Fruit fly (Drosophila melanogaster) whole organism, embryonic: ENCODE measurements around the gene Tmtc4.

ENCODE experiments used
- Atf3 ChIP-seq: fragments of 200-800 bp; sonication (Bioruptor generic); optimal IDR thresholded peaks from 3 replicates; lab custom pipeline; 2016; ENCODE audit warnings: missing biosample characterization, missing genetic modification characterization
- CG12155 ChIP-seq: fragments of 200-800 bp; sonication (Bioruptor generic); optimal IDR thresholded peaks from 3 replicates; lab custom pipeline; 2016; ENCODE audit warnings: missing biosample characterization, missing genetic modification characterization
- CG12236 ChIP-seq: fragments of 200-800 bp; sonication (Bioruptor generic); optimal IDR thresholded peaks from 2 replicates; lab custom pipeline; 2016; ENCODE audit warnings: missing biosample characterization, missing genetic modification characterization
- CG12391 ChIP-seq: fragments of 200-800 bp; sonication (Bioruptor generic); optimal IDR thresholded peaks from 3 replicates; lab custom pipeline; 2018; ENCODE audit warnings: missing biosample characterization, mild to moderate bottlenecking, missing genetic modification characterization, moderate library complexity
- CG14710 ChIP-seq: fragments of 200-800 bp; sonication (Bioruptor generic); optimal IDR thresholded peaks from 3 replicates; lab custom pipeline; 2019; ENCODE audit warnings: missing biosample characterization, mild to moderate bottlenecking, missing genetic modification characterization, moderate library complexity
- CG14965 ChIP-seq: fragments of 200-800 bp; sonication (Bioruptor generic); optimal IDR thresholded peaks from 2 replicates; lab custom pipeline; 2016; ENCODE audit warnings: missing biosample characterization, missing genetic modification characterization, borderline replicate concordance
- CG15269 ChIP-seq: fragments of 200-800 bp; sonication (Bioruptor generic); optimal IDR thresholded peaks from 2 replicates; lab custom pipeline; 2018; ENCODE audit warnings: missing biosample characterization, mild to moderate bottlenecking, missing genetic modification characterization, moderate library complexity
- CG16863 ChIP-seq: fragments of 200-800 bp; sonication (Bioruptor generic); optimal IDR thresholded peaks from 3 replicates; lab custom pipeline; 2016; ENCODE audit warnings: missing biosample characterization, missing genetic modification characterization
- CG17359 ChIP-seq: fragments of 200-800 bp; sonication (Bioruptor generic); optimal IDR thresholded peaks from 3 replicates; lab custom pipeline; 2018; ENCODE audit warnings: missing biosample characterization, mild to moderate bottlenecking, missing genetic modification characterization, moderate library complexity
- CG18262 ChIP-seq: fragments of 200-800 bp; optimal IDR thresholded peaks from 3 replicates; lab custom pipeline; 2019; ENCODE audit warnings: missing biosample characterization, mild to moderate bottlenecking, missing genetic modification characterization, moderate library complexity
- CG2120 ChIP-seq: fragments of 200-800 bp; sonication (Bioruptor generic); optimal IDR thresholded peaks from 3 replicates; lab custom pipeline; 2016; ENCODE audit warnings: missing biosample characterization, missing genetic modification characterization
- CG2129 ChIP-seq: fragments of 200-800 bp; sonication (Bioruptor generic); IDR thresholded peaks from 2 replicates; pipeline ENCODE4 v1.3.6; 2022; ENCODE audit warnings: missing biosample characterization, missing genetic modification characterization; ENCODE audit not compliant: partially characterized antibody
- CG3407 ChIP-seq: fragments of 200-800 bp; sonication (Bioruptor generic); optimal IDR thresholded peaks from 2 replicates; lab custom pipeline; 2018; ENCODE audit warnings: missing biosample characterization, mild to moderate bottlenecking, missing genetic modification characterization
- CG3847 ChIP-seq: fragments of 200-800 bp; sonication (Bioruptor generic); IDR thresholded peaks from 2 replicates; pipeline ENCODE4 v1.3.6; 2022; ENCODE audit warnings: missing biosample characterization, missing genetic modification characterization
- CG4424 ChIP-seq: fragments of 200-800 bp; sonication (Bioruptor generic); optimal IDR thresholded peaks from 3 replicates; lab custom pipeline; 2016; ENCODE audit warnings: missing biosample characterization, missing genetic modification characterization
- CG4730 ChIP-seq: fragments of 200-800 bp; sonication (Bioruptor generic); IDR thresholded peaks from 2 replicates; pipeline ENCODE4 v1.3.6; 2022; ENCODE audit warnings: missing biosample characterization, missing genetic modification characterization
- CG7963 ChIP-seq: fragments of 200-800 bp; sonication (Bioruptor generic); IDR thresholded peaks from 3 replicates; pipeline ENCODE4 v1.3.6; 2022; ENCODE audit warnings: missing biosample characterization, missing genetic modification characterization; ENCODE audit not compliant: partially characterized antibody
- CG8944 ChIP-seq: fragments of 200-800 bp; sonication (Bioruptor generic); optimal IDR thresholded peaks from 3 replicates; lab custom pipeline; 2016; ENCODE audit warnings: missing biosample characterization, missing genetic modification characterization
- CHES-1-like ChIP-seq: fragments of 200-800 bp; sonication (Bioruptor generic); optimal IDR thresholded peaks from 2 replicates; lab custom pipeline; 2016; ENCODE audit warnings: missing biosample characterization, missing genetic modification characterization
- Chrac-16 ChIP-seq: fragments of 200-800 bp; sonication (Bioruptor generic); optimal IDR thresholded peaks from 3 replicates; lab custom pipeline; 2016; ENCODE audit warnings: missing biosample characterization, missing genetic modification characterization
- Fer1 ChIP-seq: fragments of 200-800 bp; sonication (Bioruptor generic); optimal IDR thresholded peaks from 2 replicates; lab custom pipeline; 2017; ENCODE audit warnings: missing biosample characterization, mild to moderate bottlenecking, missing genetic modification characterization
- HLH4C ChIP-seq: fragments of 200-800 bp; sonication (Bioruptor generic); IDR thresholded peaks from 3 replicates; pipeline ENCODE4 v1.3.6; 2022; ENCODE audit warnings: missing biosample characterization, missing genetic modification characterization; ENCODE audit not compliant: partially characterized antibody
- Hsf ChIP-seq: fragments of 200-800 bp; sonication (Bioruptor generic); optimal IDR thresholded peaks from 3 replicates; lab custom pipeline; 2016; ENCODE audit warnings: missing biosample characterization, missing genetic modification characterization
- MBD-R2 ChIP-seq: fragments of 200-800 bp; sonication (Bioruptor generic); IDR thresholded peaks from 2 replicates; pipeline ENCODE4 v1.3.6; 2022; ENCODE audit warnings: missing biosample characterization, missing genetic modification characterization
- Med ChIP-seq: fragments of 200-800 bp; sonication (Bioruptor generic); peaks from one replicate; lab custom pipeline; 2016; ENCODE audit warnings: missing biosample characterization, missing genetic modification characterization, mild to moderate bottlenecking, inconsistent platforms, moderate library complexity
- Mes4 ChIP-seq: fragments of 200-800 bp; sonication (Bioruptor generic); optimal IDR thresholded peaks from 2 replicates; lab custom pipeline; 2016; ENCODE audit warnings: missing biosample characterization, missing genetic modification characterization
- Optix ChIP-seq: fragments of 200-800 bp; sonication (Bioruptor generic); IDR thresholded peaks from 3 replicates; pipeline ENCODE4 v1.3.6; 2022; ENCODE audit warnings: missing biosample characterization, missing genetic modification characterization
- Ptx1 ChIP-seq: fragments of 200-800 bp; sonication (Bioruptor generic); IDR thresholded peaks from 2 replicates; pipeline ENCODE4 v1.3.6; 2022; ENCODE audit warnings: missing biosample characterization, missing genetic modification characterization
- Ravus ChIP-seq: fragments of 200-800 bp; sonication (Bioruptor generic); IDR thresholded peaks from 2 replicates; pipeline ENCODE4 v1.3.6; 2022; ENCODE audit warnings: missing biosample characterization, missing genetic modification characterization
- Xbp1 ChIP-seq: fragments of 200-800 bp; sonication (Bioruptor generic); optimal IDR thresholded peaks from 3 replicates; lab custom pipeline; 2016; ENCODE audit warnings: missing biosample characterization, mild to moderate bottlenecking, missing genetic modification characterization
- ato ChIP-seq: fragments of 200-800 bp; sonication (Bioruptor generic); IDR thresholded peaks from 2 replicates; pipeline ENCODE4 v1.3.6; 2022; ENCODE audit warnings: missing biosample characterization, missing genetic modification characterization; ENCODE audit not compliant: partially characterized antibody
- bsh ChIP-seq, 2 experiments: fragments of 200-800 bp; sonication (Bioruptor generic); optimal IDR thresholded peaks; 2 replicates each; lab custom pipeline; 2017 to 2018; ENCODE audit warnings: mild to moderate bottlenecking in 2 of 2, missing biosample characterization in 2 of 2, missing genetic modification characterization in 2 of 2, moderate library complexity in 1 of 2
- cato ChIP-seq: fragments of 200-800 bp; sonication (Bioruptor generic); optimal IDR thresholded peaks from 2 replicates; lab custom pipeline; 2016; ENCODE audit warnings: missing biosample characterization, missing genetic modification characterization, borderline replicate concordance
- da ChIP-seq: fragments of 200-800 bp; sonication (Bioruptor generic); optimal IDR thresholded peaks from 2 replicates; lab custom pipeline; 2016; ENCODE audit warnings: missing biosample characterization, missing genetic modification characterization
- disco-r ChIP-seq: fragments of 200-800 bp; sonication (Bioruptor generic); optimal IDR thresholded peaks from 2 replicates; lab custom pipeline; 2016; ENCODE audit warnings: missing biosample characterization, missing genetic modification characterization
- en ChIP-seq: fragments of 200-800 bp; sonication (Bioruptor generic); optimal IDR thresholded peaks from 2 replicates; lab custom pipeline; 2016; ENCODE audit warnings: missing biosample characterization, missing genetic modification characterization
- fd102C ChIP-seq: fragments of 200-800 bp; sonication (Bioruptor generic); optimal IDR thresholded peaks from 2 replicates; lab custom pipeline; 2018; ENCODE audit warnings: missing biosample characterization, mild to moderate bottlenecking, missing genetic modification characterization, moderate library complexity
- gcm ChIP-seq: fragments of 200-800 bp; sonication (Bioruptor generic); optimal IDR thresholded peaks from 2 replicates; lab custom pipeline; 2019; ENCODE audit warnings: missing biosample characterization, mild to moderate bottlenecking, missing genetic modification characterization, moderate library complexity
- ken ChIP-seq: fragments of 200-800 bp; sonication (Bioruptor generic); IDR thresholded peaks from 3 replicates; pipeline ENCODE4 v1.3.6; 2022; ENCODE audit warnings: missing biosample characterization, missing genetic modification characterization
- lilli ChIP-seq: fragments of 200-800 bp; sonication (Bioruptor generic); optimal IDR thresholded peaks from 3 replicates; lab custom pipeline; 2016; ENCODE audit warnings: missing biosample characterization, missing genetic modification characterization
- lov ChIP-seq, 2 experiments: fragments of 200-800 bp in 1 of 2; fragments of >200 bp in 1 of 2; sonication (Bioruptor generic) in 1 of 2; IDR thresholded peaks in 1 of 2; optimal IDR thresholded peaks in 1 of 2; 2 replicates in 1 of 2; 3 replicates in 1 of 2; pipeline versions ENCODE4 v1.3.6 to Lab custom; 2017 to 2022; ENCODE audit warnings: missing biosample characterization in 1 of 2, missing genetic modification characterization in 1 of 2
- nerfin-1 ChIP-seq: fragments of 200-800 bp; sonication (Bioruptor generic); optimal IDR thresholded peaks from 3 replicates; lab custom pipeline; 2019; ENCODE audit warnings: missing biosample characterization, mild to moderate bottlenecking, missing genetic modification characterization, moderate library complexity
- nmo ChIP-seq: fragments of 200-800 bp; sonication (Bioruptor generic); optimal IDR thresholded peaks from 2 replicates; lab custom pipeline; 2018; ENCODE audit warnings: missing biosample characterization, mild to moderate bottlenecking, missing genetic modification characterization, moderate library complexity
- phol ChIP-seq: fragments of 200-800 bp; sonication (Bioruptor generic); optimal IDR thresholded peaks from 3 replicates; lab custom pipeline; 2018; ENCODE audit warnings: missing biosample characterization, mild to moderate bottlenecking, missing genetic modification characterization, moderate library complexity
- ranshi ChIP-seq: fragments of 200-800 bp; sonication (Bioruptor generic); IDR thresholded peaks from 2 replicates; pipeline ENCODE4 v1.3.6; 2022; ENCODE audit warnings: missing biosample characterization, missing genetic modification characterization
- sna ChIP-seq: fragments of 200-800 bp; sonication (Bioruptor generic); IDR thresholded peaks from 2 replicates; pipeline ENCODE4 v1.3.6; 2022; ENCODE audit warnings: missing biosample characterization, missing genetic modification characterization; ENCODE audit not compliant: partially characterized antibody
- stwl ChIP-seq: fragments of 200-800 bp; sonication (Bioruptor generic); optimal IDR thresholded peaks from 3 replicates; lab custom pipeline; 2018; ENCODE audit warnings: missing biosample characterization, mild to moderate bottlenecking, missing genetic modification characterization, moderate library complexity
- unpg ChIP-seq: fragments of 200-800 bp; sonication (Bioruptor generic); optimal IDR thresholded peaks from 3 replicates; lab custom pipeline; 2018; ENCODE audit warnings: missing biosample characterization, mild to moderate bottlenecking, missing genetic modification characterization, moderate library complexity
- vvl ChIP-seq: fragments of 200-800 bp; sonication (Bioruptor generic); IDR thresholded peaks from 2 replicates; pipeline ENCODE4 v1.3.6; 2022; ENCODE audit warnings: missing biosample characterization, missing genetic modification characterization

Tmtc4 gene

dm6 chr3R:15347822-15348221, 3.2 kb upstream of the Tmtc4 start, which contains the start of the genes CG42726 and CG42727 (continued):
- peak; percentile 50 for TF ChIP-seq Fer1 (GFP tag; lab: Kevin White, UChicago)
- peak; percentile 62 for TF ChIP-seq CG2120 (GFP tag; lab: Kevin White, UChicago)
- TF ChIP-seq Xbp1 (GFP tag; lab: Kevin White, UChicago): peak; percentile 37
- TF ChIP-seq unpg (GFP tag; lab: Kevin White, UChicago): peak; percentile 50
- 0 out of 2 replicates have a peak, but pooled peaks have one; percentile 34 for TF ChIP-seq vvl (GFP tag; lab: Robert Waterston, UW)
- peak; percentile 18; the same call in 1 of the 2 replicates for TF ChIP-seq CG3847 (GFP tag; lab: Robert Waterston, UW)
- TF ChIP-seq Ravus: no peak
- peak; percentile 28 for TF ChIP-seq CG17359
- TF ChIP-seq CG2129 (GFP tag; lab: Robert Waterston, UW): no peak
- peak; percentile 54 for TF ChIP-seq nerfin-1 (tag; lab: Kevin White, UChicago)
- TF ChIP-seq CG18262 (tag; lab: Kevin White, UChicago): peak; percentile 14
- no peak for TF ChIP-seq CG12236
- TF ChIP-seq sna (GFP tag; lab: Robert Waterston, UW): no peak
- no peak for TF ChIP-seq da (GFP tag; lab: Kevin White, UChicago)
- no peak for TF ChIP-seq CG8944 (GFP tag; lab: Kevin White, UChicago)
- TF ChIP-seq ato (GFP tag; lab: Robert Waterston, UW): no peak
- peak; percentile 26 for TF ChIP-seq CG14710 (tag; lab: Kevin White, UChicago)
- peak; percentile 51 for TF ChIP-seq lilli (GFP tag; lab: Kevin White, UChicago)
- TF ChIP-seq HLH4C (GFP tag; lab: Robert Waterston, UW): no peak
- TF ChIP-seq lov (optimal IDR thresholded peaks at IDR 0.05; lab: Kevin White, UChicago): no peak
- no peak for TF ChIP-seq lov (GFP tag; IDR thresholded peaks at IDR 0.05; lab: Robert Waterston, UW)
- TF ChIP-seq Atf3: no peak
- TF ChIP-seq phol: peak; percentile 47
- TF ChIP-seq stwl (tag; lab: Kevin White, UChicago): peak; percentile 23
- peak; percentile 25 for TF ChIP-seq Chrac-16 (GFP tag; lab: Kevin White, UChicago)
- no peak for TF ChIP-seq fd102C (GFP tag; lab: Kevin White, UChicago)
- TF ChIP-seq Ptx1 (GFP tag; lab: Robert Waterston, UW): peak; percentile 31; the same call in 1 of the 2 replicates
- TF ChIP-seq CG4730: 0 out of 2 replicates have a peak, but pooled peaks have one; percentile 19
- TF ChIP-seq CG3407 (GFP tag; lab: Kevin White, UChicago): no peak
- TF ChIP-seq cato (GFP tag; lab: Kevin White, UChicago): peak; percentile 0
- peak; percentile 55 for TF ChIP-seq Hsf (GFP tag; lab: Kevin White, UChicago)
- 0 out of 3 replicates have a peak, but pooled peaks have one; percentile 16 for TF ChIP-seq CG7963 (GFP tag; lab: Robert Waterston, UW)
- TF ChIP-seq gcm (GFP tag; lab: Kevin White, UChicago): peak; percentile 7
- no peak for TF ChIP-seq CG14965
- peak; percentile 20 for TF ChIP-seq CG12155
- no peak for TF ChIP-seq CG16863 (GFP tag; lab: Kevin White, UChicago)
- no peak for TF ChIP-seq Optix
- peak; percentile 35 for TF ChIP-seq CG12391
- TF ChIP-seq disco-r (GFP tag; lab: Kevin White, UChicago): no peak
- no peak for TF ChIP-seq en
- peak in 1 of 2 experiments; percentile 32 for TF ChIP-seq bsh (GFP tag; optimal IDR thresholded peaks at IDR 0.05; lab: Kevin White, UChicago)
- peak; percentile 18 for TF ChIP-seq CG15269 (tag; lab: Kevin White, UChicago)
- peak; percentile 43; the same call in 1 of the 3 replicates for TF ChIP-seq ken (GFP tag; lab: Robert Waterston, UW)
- TF ChIP-seq CG4424 (GFP tag; lab: Kevin White, UChicago): peak; percentile 26
- TF ChIP-seq CHES-1-like (GFP tag; lab: Kevin White, UChicago): no peak
- no peak for TF ChIP-seq Mes4 (GFP tag; lab: Kevin White, UChicago)
- peak; percentile 41; the same call in 1 of the 2 replicates for TF ChIP-seq ranshi
- TF ChIP-seq Med (GFP tag; lab: Kevin White, UChicago): peak; percentile 89
- TF ChIP-seq nmo (GFP tag; lab: Kevin White, UChicago): peak; percentile 36
- peak; percentile 94 for TF ChIP-seq MBD-R2
